Worm (Caenorhabditis elegans): Measurements from ENCODE around the gene Y82E9BL.12.

The Y82E9BL.12 gene

DNA sequence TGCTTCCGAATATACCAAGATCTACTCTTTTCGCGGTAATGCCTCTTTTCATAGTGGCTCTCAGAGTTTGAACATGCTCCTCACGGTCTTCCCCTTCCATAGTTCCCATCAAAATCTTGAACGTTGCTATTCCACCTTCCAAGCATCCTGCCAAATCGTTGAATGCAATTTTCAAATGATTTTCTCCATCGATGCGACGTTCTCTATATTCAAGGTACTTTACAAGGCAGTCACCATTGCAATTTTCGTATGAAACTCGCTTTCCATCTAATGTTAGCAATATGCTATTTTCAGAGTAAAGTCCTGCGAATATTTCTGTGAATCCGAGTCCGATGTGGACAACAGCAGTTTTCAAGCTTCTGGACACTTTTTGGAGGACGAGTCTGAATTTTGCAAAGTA is 5.3 kb downstream of the Y82E9BL.12 start:
- TF ChIP-seq ceh-39 (tag; optimal IDR thresholded peaks at IDR 0.05) (no peak), hlh-1 (tag; optimal IDR thresholded peaks at IDR 0.05) (no peak), nhr-28 (tag; optimal IDR thresholded peaks at IDR 0.05) (no peak), pha-4 (tag; optimal IDR thresholded peaks at IDR 0.05) (no peak), zip-8 (tag; optimal IDR thresholded peaks at IDR 0.05) (no peak)

ce11 chrIII:1315038-1315437 is 6.1 kb downstream of the Y82E9BL.12 start, which contains the start of the genes fbxa-80 and fbxa-19:
fbxa-80 (minus strand) TSS chrIII:1315210.
fbxa-19 (plus strand) TSS chrIII:1315401.
- TF ChIP-seq ham-2 (GFP tag; optimal IDR thresholded peaks at IDR 0.05) (no peak), ceh-39 (tag; optimal IDR thresholded peaks at IDR 0.05) (no peak), nhr-237 (tag; optimal IDR thresholded peaks at IDR 0.05) (no peak), sptf-1 (tag; optimal IDR thresholded peaks at IDR 0.05) (no peak), pha-4 (tag; optimal IDR thresholded peaks at IDR 0.05) (no peak), sem-2 (GFP tag; optimal IDR thresholded peaks at IDR 0.05) (no peak), cnd-1 (tag; optimal IDR thresholded peaks at IDR 0.05) (no peak), unc-62 (GFP tag; optimal IDR thresholded peaks at IDR 0.05) (no peak), zip-8 (tag; optimal IDR thresholded peaks at IDR 0.05) (no peak), nhr-12 (tag; optimal IDR thresholded peaks at IDR 0.05) (no peak), mab-5 (tag; optimal IDR thresholded peaks at IDR 0.05) (no peak), lsy-2 (tag; optimal IDR thresholded peaks at IDR 0.05) (no peak), M03D4.4 (tag; optimal IDR thresholded peaks at IDR 0.05) (no peak), unc-39 (tag; optimal IDR thresholded peaks at IDR 0.05) (no peak), hlh-1 (tag; optimal IDR thresholded peaks at IDR 0.05) (no peak), lin-32 (GFP tag; optimal IDR thresholded peaks at IDR 0.05) (no peak), flh-1 (GFP tag; optimal IDR thresholded peaks at IDR 0.05) (no peak)

DNA sequence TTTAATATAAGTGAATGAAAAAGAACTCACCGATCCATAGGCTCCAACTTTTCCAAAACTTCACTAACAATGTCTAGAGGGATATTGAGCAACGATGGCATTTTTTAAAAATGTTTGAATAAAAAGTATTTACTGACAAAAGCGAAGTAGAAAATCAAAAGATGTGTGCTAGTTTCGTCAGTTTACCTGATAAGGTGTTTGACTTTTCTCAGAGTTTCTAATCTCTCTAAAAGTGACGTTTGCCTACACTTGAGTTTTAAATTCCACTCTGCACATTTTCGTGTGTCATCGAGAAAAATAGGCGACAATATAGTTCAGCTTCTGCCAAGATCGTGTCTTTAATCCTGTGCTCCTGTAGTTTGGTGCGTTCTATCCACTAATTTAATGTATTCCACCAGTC is 12.6 kb downstream of the Y82E9BL.12 start, which contains the start of gene fbxa-15:
fbxa-15 (minus strand) TSS at position 101 of the 400 bp plus-strand sequence.
- TF ChIP-seq lsy-2 (tag; optimal IDR thresholded peaks at IDR 0.05) (no peak), cnd-1 (tag; optimal IDR thresholded peaks at IDR 0.05) (no peak), M03D4.4 (tag; optimal IDR thresholded peaks at IDR 0.05) (no peak), lin-13 (tag; optimal IDR thresholded peaks at IDR 0.05) (no peak), blmp-1 (tag; optimal IDR thresholded peaks at IDR 0.05) (no peak), elt-3 (tag; optimal IDR thresholded peaks at IDR 0.05) (no peak), ztf-11 (tag; optimal IDR thresholded peaks at IDR 0.05) (no peak), ceh-39 (tag; optimal IDR thresholded peaks at IDR 0.05) (no peak), tbx-8 (GFP tag; optimal IDR thresholded peaks at IDR 0.05) (no peak), hlh-1 (tag; optimal IDR thresholded peaks at IDR 0.05) (no peak), ceh-83 (GFP tag; optimal IDR thresholded peaks at IDR 0.05) (no peak), flh-1 (GFP tag; optimal IDR thresholded peaks at IDR 0.05) (no peak), nhr-28 (tag; optimal IDR thresholded peaks at IDR 0.05) (no peak), snpc-4 (tag; optimal IDR thresholded peaks at IDR 0.05) (no peak), unc-120 (tag; optimal IDR thresholded peaks at IDR 0.05; ENCODE audit: poor library complexity, severe bottlenecking) (no peak), nhr-12 (tag; optimal IDR thresholded peaks at IDR 0.05) (no peak)

DNA sequence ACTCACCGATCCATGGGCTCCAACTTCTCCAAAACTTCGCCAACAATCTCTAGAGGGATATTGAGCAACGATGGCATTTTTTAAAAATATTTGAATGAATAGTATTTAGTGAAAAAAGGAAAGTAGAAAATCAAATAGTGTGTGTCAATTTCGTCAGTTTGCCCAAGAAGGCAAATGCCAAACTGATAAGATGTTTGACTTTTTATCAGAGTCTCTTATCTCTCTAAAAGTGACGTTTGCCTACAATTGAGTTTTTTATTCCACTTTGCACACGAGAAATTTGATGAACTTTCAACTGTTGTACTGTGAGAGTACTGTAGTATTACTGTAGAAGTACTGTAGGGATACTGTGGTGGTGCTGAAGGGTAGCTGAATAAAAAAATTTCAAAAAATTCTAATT is 14.6 kb downstream of the Y82E9BL.12 start:
- TF ChIP-seq mab-5 (tag; optimal IDR thresholded peaks at IDR 0.05), result no peak
- TF ChIP-seq ztf-11 (tag; optimal IDR thresholded peaks at IDR 0.05), result no peak

DNA sequence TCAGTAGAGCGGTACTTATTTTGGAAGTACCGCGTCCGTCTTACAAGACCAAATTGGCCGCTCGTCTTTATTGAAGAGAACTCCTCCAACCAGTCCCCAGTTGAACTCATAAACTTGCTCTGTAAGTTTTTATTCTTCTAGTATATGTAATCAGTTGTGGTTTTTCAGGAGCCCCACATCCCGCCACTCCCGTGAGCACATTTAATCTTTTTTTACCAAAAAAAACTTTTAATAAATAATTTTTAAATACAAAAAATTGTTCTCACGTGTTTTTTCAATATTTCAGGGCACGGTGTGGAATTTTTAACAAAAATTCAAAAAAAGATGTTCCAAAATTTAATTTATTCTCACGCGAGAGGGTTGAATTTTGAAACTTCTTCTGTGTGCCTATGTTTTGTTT is 15.5 kb downstream of the Y82E9BL.12 start, which contains the start of gene fbxa-14:
fbxa-14 (minus strand) TSS at position 101 of the 400 bp plus-strand sequence.
- TF ChIP-seq mls-2 (tag; optimal IDR thresholded peaks at IDR 0.05) (no peak), zip-8 (tag; optimal IDR thresholded peaks at IDR 0.05) (no peak), mab-5 (tag; optimal IDR thresholded peaks at IDR 0.05) (no peak), lsy-2 (tag; optimal IDR thresholded peaks at IDR 0.05) (no peak), ceh-39 (tag; optimal IDR thresholded peaks at IDR 0.05) (no peak), lin-32 (GFP tag; optimal IDR thresholded peaks at IDR 0.05) (no peak), lin-13 (tag; optimal IDR thresholded peaks at IDR 0.05) (no peak), ham-2 (GFP tag; optimal IDR thresholded peaks at IDR 0.05) (no peak), drap-1 (GFP tag; optimal IDR thresholded peaks at IDR 0.05) (no peak)

DNA sequence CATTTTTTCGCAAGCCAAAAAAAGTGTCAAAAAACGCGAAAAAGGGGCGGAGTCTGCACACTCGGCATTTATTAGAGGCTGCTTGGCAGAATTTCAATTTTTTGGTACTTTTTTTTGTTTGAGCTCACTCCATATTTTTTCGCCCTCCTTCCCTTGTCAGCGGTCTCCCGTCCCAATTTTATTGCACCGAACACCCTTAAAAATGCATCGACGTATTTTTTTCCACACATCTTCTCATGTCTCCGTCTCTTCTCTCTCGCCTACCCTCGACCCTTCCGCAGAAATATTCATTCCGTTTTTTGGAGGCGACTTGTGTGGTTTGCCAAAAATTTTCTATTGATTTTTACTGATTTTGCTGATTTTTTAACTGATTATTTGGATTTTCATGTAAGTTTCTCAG is 17.5 kb downstream of the Y82E9BL.12 start, which contains the start of gene Y82E9BL.18:
Y82E9BL.18 (plus strand) TSS at position 301 of the 400 bp plus-strand sequence.
- no peak for TF ChIP-seq sem-2 (GFP tag; optimal IDR thresholded peaks at IDR 0.05)

DNA sequence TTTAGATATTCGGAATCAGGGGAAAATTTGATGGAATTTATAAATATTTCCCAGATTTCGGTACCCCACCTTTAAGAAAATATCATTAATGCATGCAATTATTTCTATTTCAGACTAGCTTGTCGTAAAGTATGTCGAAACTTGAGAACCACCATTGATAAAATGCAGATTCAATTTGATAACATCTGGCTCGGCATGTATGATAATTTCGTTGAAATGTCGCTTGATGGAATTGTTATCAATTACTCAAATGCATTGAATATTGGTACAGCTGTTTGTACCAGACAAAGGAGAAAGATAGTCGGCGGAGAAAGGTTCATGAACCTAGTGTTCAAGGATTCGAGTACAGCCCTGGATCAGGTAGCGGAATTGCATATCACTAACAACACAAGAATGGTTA is 22.9 kb downstream of the Y82E9BL.12 start, which contains the start of gene Y82E9BL.19:
Y82E9BL.19 (plus strand) TSS at position 123 of the 400 bp plus-strand sequence.
- TF ChIP-seq unc-120 (tag; optimal IDR thresholded peaks at IDR 0.05; ENCODE audit: poor library complexity, severe bottlenecking) (no peak), nhr-12 (tag; optimal IDR thresholded peaks at IDR 0.05) (no peak), hlh-1 (tag; optimal IDR thresholded peaks at IDR 0.05) (no peak), drap-1 (GFP tag; optimal IDR thresholded peaks at IDR 0.05) (no peak), ceh-39 (tag; optimal IDR thresholded peaks at IDR 0.05) (no peak), ham-2 (GFP tag; optimal IDR thresholded peaks at IDR 0.05) (no peak), lin-32 (GFP tag; optimal IDR thresholded peaks at IDR 0.05) (no peak)

Measured in whole organism, mixed stage, embryonic.